Fruit fly (Drosophila melanogaster): ENCODE results near the gene Ibf2.

DNA sequence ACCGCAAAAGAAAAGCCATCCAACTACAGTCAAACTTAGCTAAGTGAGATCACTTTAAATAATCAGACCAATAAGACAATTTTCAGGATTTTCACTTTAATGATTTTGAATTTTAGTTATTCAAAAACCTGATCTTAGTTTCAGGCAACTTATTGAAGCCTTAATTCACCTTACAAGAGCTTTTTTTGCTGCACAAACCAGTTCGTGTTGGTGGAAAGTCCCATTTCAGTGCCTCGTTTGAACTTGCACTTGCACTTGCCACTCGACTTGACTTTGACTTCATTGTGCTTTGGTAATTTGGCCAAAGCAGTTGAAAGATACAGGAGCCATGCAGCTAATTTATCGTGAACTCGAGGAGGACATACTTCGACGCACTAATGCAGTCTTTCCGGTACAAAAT, 6.8 kb downstream of the Ibf2 start, which contains the start of gene St2:
- TF ChIP-seq Pif1B (GFP tag; optimal IDR thresholded peaks at IDR 0.05) = no peak
- TF ChIP-seq fd96Ca (GFP tag; IDR thresholded peaks at IDR 0.05) = no peak
- no peak for TF ChIP-seq EcR (GFP tag; optimal IDR thresholded peaks at IDR 0.05)
- TF ChIP-seq CG12605 (GFP tag; IDR thresholded peaks at IDR 0.05) = no peak
- no peak for TF ChIP-seq CG4496 (GFP tag; IDR thresholded peaks at IDR 0.05)
- no peak for TF ChIP-seq Ets98B (GFP tag; IDR thresholded peaks at IDR 0.05)
- TF ChIP-seq CG8159 (tag; optimal IDR thresholded peaks at IDR 0.05) = no peak
- no peak for TF ChIP-seq D1 (tag; optimal IDR thresholded peaks at IDR 0.05)
- no peak for TF ChIP-seq gl (tag; optimal IDR thresholded peaks at IDR 0.05)
- TF ChIP-seq CG8301 (tag; optimal IDR thresholded peaks at IDR 0.05) = no peak

All from whole organism, pupa.